Worm (Caenorhabditis elegans) whole organism, late embryonic: ENCODE data around the gene F18E3.10.

ENCODE experiments used
- C38D4.7 ChIP-seq: fragments of 200-800 bp; sonication (Bioruptor generic); optimal IDR thresholded peaks from 2 replicates; lab custom pipeline; 2018; ENCODE audit warnings: mild to moderate bottlenecking, missing genetic modification characterization, moderate library complexity, missing compliant biosample characterization
- ceh-22 ChIP-seq: sonication (generic microtip); optimal IDR thresholded peaks from 2 replicates; lab custom pipeline; 2017; ENCODE audit warnings: missing biosample characterization, missing genetic modification characterization
- che-1 ChIP-seq: sonication (generic microtip); optimal IDR thresholded peaks from 2 replicates; lab custom pipeline; 2016; ENCODE audit warnings: mild to moderate bottlenecking, missing genetic modification characterization, missing compliant biosample characterization
- dve-1 ChIP-seq: sonication (generic microtip); optimal IDR thresholded peaks from 2 replicates; lab custom pipeline; 2017; ENCODE audit warnings: antibody characterized with exemption, mild to moderate bottlenecking, missing genetic modification characterization, missing compliant biosample characterization
- elt-2 ChIP-seq: sonication (generic microtip); optimal IDR thresholded peaks from 2 replicates; lab custom pipeline; 2016; ENCODE audit warnings: missing genetic modification reagents, missing genetic modification characterization, missing compliant biosample characterization
- elt-4 ChIP-seq: sonication (generic microtip); optimal IDR thresholded peaks from 2 replicates; lab custom pipeline; 2016; ENCODE audit warnings: missing genetic modification characterization, missing compliant biosample characterization
- fkh-10 ChIP-seq: fragments of 150-350 bp; optimal IDR thresholded peaks from 2 replicates; lab custom pipeline; 2014; ENCODE audit warnings: missing biosample characterization, missing genetic modification reagents, missing genetic modification characterization
- mec-3 ChIP-seq: sonication (generic microtip); optimal IDR thresholded peaks from 2 replicates; lab custom pipeline; 2016; ENCODE audit warnings: borderline replicate concordance, missing genetic modification characterization, missing compliant biosample characterization
- nhr-232 ChIP-seq: sonication (generic microtip); optimal IDR thresholded peaks from 2 replicates; lab custom pipeline; 2016; ENCODE audit warnings: missing genetic modification characterization, missing compliant biosample characterization
- rnt-1 ChIP-seq: sonication (generic microtip); optimal IDR thresholded peaks from 2 replicates; lab custom pipeline; 2016; ENCODE audit warnings: missing genetic modification characterization, missing compliant biosample characterization
- sox-4 ChIP-seq: sonication (generic microtip); optimal IDR thresholded peaks from 2 replicates; lab custom pipeline; 2017; ENCODE audit warnings: mild to moderate bottlenecking, missing genetic modification characterization, inconsistent platforms, missing compliant biosample characterization
- syd-9 ChIP-seq: sonication (generic microtip); optimal IDR thresholded peaks from 2 replicates; lab custom pipeline; 2016; ENCODE audit warnings: mild to moderate bottlenecking, missing genetic modification characterization, moderate library complexity, missing compliant biosample characterization
- unc-86 ChIP-seq: sonication (generic microtip); optimal IDR thresholded peaks from 2 replicates; lab custom pipeline; 2016; ENCODE audit warnings: missing genetic modification characterization, missing compliant biosample characterization

- TF ChIP-seq che-1 (tag; lab: Kevin White, UChicago): no peak
- no peak for TF ChIP-seq C38D4.7 (GFP tag; lab: Kevin White, UChicago)
- no peak for TF ChIP-seq fkh-10 (GFP tag; lab: Kevin White, UChicago)
- TF ChIP-seq elt-2 (tag; lab: Kevin White, UChicago): no peak
- TF ChIP-seq elt-4: no peak
- no peak for TF ChIP-seq dve-1
- no peak for TF ChIP-seq mec-3 (tag; lab: Kevin White, UChicago)
- TF ChIP-seq nhr-232: no peak
- TF ChIP-seq syd-9 (tag; lab: Kevin White, UChicago): no peak
- no peak for TF ChIP-seq ceh-22 (tag; lab: Kevin White, UChicago)
- TF ChIP-seq sox-4 (tag; lab: Kevin White, UChicago): no peak
- TF ChIP-seq rnt-1 (tag; lab: Kevin White, UChicago): no peak
- no peak for TF ChIP-seq unc-86 (tag; lab: Kevin White, UChicago)
Measured at ce11 chrV:7400095-7400494, 24.1 kb downstream of the F18E3.10 start, which contains the start of gene cnc-9.
